Fruit fly (Drosophila melanogaster): Measurements from ENCODE around the gene Ance-2.

Gene Ance-2

dm6 chr2L:13877934-13878580 is 31.1 kb upstream of the Ance-2 start:
- TF ChIP-seq brk (GFP tag; optimal IDR thresholded peaks at IDR 0.05): peak; percentile 55
- no peak for TF ChIP-seq Dif (GFP tag; optimal IDR thresholded peaks at IDR 0.05; ENCODE audit: partially characterized antibody)
- TF ChIP-seq foxo (GFP tag; optimal IDR thresholded peaks at IDR 0.05): no peak
- peak; percentile 21 for TF ChIP-seq sage (GFP tag; optimal IDR thresholded peaks at IDR 0.05)
- no peak for TF ChIP-seq CG9705 (GFP tag; optimal IDR thresholded peaks at IDR 0.05)
- TF ChIP-seq Abd-B (GFP tag; optimal IDR thresholded peaks at IDR 0.05): no peak
- TF ChIP-seq sv (GFP tag; optimal IDR thresholded peaks at IDR 0.05): no peak
- peak; percentile 59 for TF ChIP-seq Vsx2 (GFP tag; optimal IDR thresholded peaks at IDR 0.05; ENCODE audit: partially characterized antibody)

- peak; percentile 3 for TF ChIP-seq rgr (GFP tag; optimal IDR thresholded peaks at IDR 0.05)
- no peak for TF ChIP-seq Jra (GFP tag; optimal IDR thresholded peaks at IDR 0.05)
- TF ChIP-seq pan (optimal IDR thresholded peaks at IDR 0.05): no peak
- TF ChIP-seq h (GFP tag; optimal IDR thresholded peaks at IDR 0.05): peak; percentile 62
- TF ChIP-seq Rel (GFP tag; optimal IDR thresholded peaks at IDR 0.05): no peak
- TF ChIP-seq Rel (tag; optimal IDR thresholded peaks at IDR 0.05): peak; percentile 19
- TF ChIP-seq psq (GFP tag; optimal IDR thresholded peaks at IDR 0.05): no peak
- TF ChIP-seq CG9705 (GFP tag; optimal IDR thresholded peaks at IDR 0.05): no peak
- TF ChIP-seq dmrt93B (GFP tag; optimal IDR thresholded peaks at IDR 0.05): no peak
- no peak for TF ChIP-seq jim (GFP tag; optimal IDR thresholded peaks at IDR 0.05)
- TF ChIP-seq woc (GFP tag; optimal IDR thresholded peaks at IDR 0.05): no peak
- no peak for TF ChIP-seq foxo (GFP tag; optimal IDR thresholded peaks at IDR 0.05)
- no peak for TF ChIP-seq CrebA (GFP tag; optimal IDR thresholded peaks at IDR 0.05; ENCODE audit: borderline replicate concordance)
- no peak for TF ChIP-seq OdsH (GFP tag; optimal IDR thresholded peaks at IDR 0.05)
- no peak for TF ChIP-seq dsf (GFP tag; optimal IDR thresholded peaks at IDR 0.05; ENCODE audit: borderline replicate concordance)
- peak; percentile 80 for TF ChIP-seq Hr83 (GFP tag; optimal IDR thresholded peaks at IDR 0.05; ENCODE audit: poor library complexity, severe bottlenecking)
- TF ChIP-seq GATAd (GFP tag; optimal IDR thresholded peaks at IDR 0.05): no peak
- peak; percentile 34 for TF ChIP-seq Dif (GFP tag; optimal IDR thresholded peaks at IDR 0.05; ENCODE audit: partially characterized antibody)
- TF ChIP-seq dl (GFP tag; optimal IDR thresholded peaks at IDR 0.05; ENCODE audit: insufficient read depth in 1 of 2, partially characterized antibody in 2 of 2): no peak
- TF ChIP-seq fru (GFP tag; optimal IDR thresholded peaks at IDR 0.05): no peak
- TF ChIP-seq CG32264 (GFP tag; optimal IDR thresholded peaks at IDR 0.05): no peak
- peak; percentile 22 for TF ChIP-seq tai (GFP tag; optimal IDR thresholded peaks at IDR 0.05)
- TF ChIP-seq br (GFP tag; optimal IDR thresholded peaks at IDR 0.05): peak; percentile 14
These were observed 30.3 kb upstream of the Ance-2 start for dm6 chr2L:13878801-13879200.

dm6 chr2L:13881387-13881902 is 27.7 kb upstream of the Ance-2 start:
- TF ChIP-seq Rel (GFP tag; optimal IDR thresholded peaks at IDR 0.05) (no peak), Rel (tag; optimal IDR thresholded peaks at IDR 0.05) (peak; percentile 34), woc (GFP tag; optimal IDR thresholded peaks at IDR 0.05) (no peak)

- TF ChIP-seq Hnf4 (GFP tag; optimal IDR thresholded peaks at IDR 0.05): peak; percentile 76
- TF ChIP-seq pan (optimal IDR thresholded peaks at IDR 0.05): no peak
- no peak for TF ChIP-seq Hr78 (GFP tag; optimal IDR thresholded peaks at IDR 0.05)
- peak; percentile 26 for TF ChIP-seq psq (GFP tag; optimal IDR thresholded peaks at IDR 0.05)
- peak; percentile 78 for TF ChIP-seq h (GFP tag; optimal IDR thresholded peaks at IDR 0.05)
- TF ChIP-seq ey (GFP tag; optimal IDR thresholded peaks at IDR 0.05): peak; percentile 4
- no peak for TF ChIP-seq Vsx2 (GFP tag; optimal IDR thresholded peaks at IDR 0.05; ENCODE audit: partially characterized antibody)
- TF ChIP-seq brk (GFP tag; optimal IDR thresholded peaks at IDR 0.05): peak; percentile 48
- peak; percentile 79 for TF ChIP-seq Hr83 (GFP tag; optimal IDR thresholded peaks at IDR 0.05; ENCODE audit: poor library complexity, severe bottlenecking)
- no peak for TF ChIP-seq Dif (GFP tag; optimal IDR thresholded peaks at IDR 0.05; ENCODE audit: partially characterized antibody)
- peak; percentile 44 for TF ChIP-seq CG32264 (GFP tag; optimal IDR thresholded peaks at IDR 0.05)
- peak; percentile 56 for TF ChIP-seq OdsH (GFP tag; optimal IDR thresholded peaks at IDR 0.05)
- TF ChIP-seq dmrt93B (GFP tag; optimal IDR thresholded peaks at IDR 0.05): peak; percentile 26
- TF ChIP-seq dl (GFP tag; optimal IDR thresholded peaks at IDR 0.05; ENCODE audit: insufficient read depth in 1 of 2, partially characterized antibody in 2 of 2): no peak
- TF ChIP-seq N (GFP tag; optimal IDR thresholded peaks at IDR 0.05): no peak
- TF ChIP-seq usp (GFP tag; optimal IDR thresholded peaks at IDR 0.05): no peak
- peak; percentile 29 for TF ChIP-seq Sp1 (GFP tag; optimal IDR thresholded peaks at IDR 0.05)
- no peak for TF ChIP-seq sv (GFP tag; optimal IDR thresholded peaks at IDR 0.05)
- no peak for TF ChIP-seq lola (GFP tag; optimal IDR thresholded peaks at IDR 0.05)
- TF ChIP-seq woc (GFP tag; optimal IDR thresholded peaks at IDR 0.05): no peak
- no peak for TF ChIP-seq sage (GFP tag; optimal IDR thresholded peaks at IDR 0.05)
- peak; percentile 10 for TF ChIP-seq HLH106 (tag; optimal IDR thresholded peaks at IDR 0.05)
- TF ChIP-seq Jra (GFP tag; optimal IDR thresholded peaks at IDR 0.05): peak; percentile 48
- peak; percentile 29 for TF ChIP-seq br (GFP tag; optimal IDR thresholded peaks at IDR 0.05)
- no peak for TF ChIP-seq CrebA (GFP tag; optimal IDR thresholded peaks at IDR 0.05; ENCODE audit: borderline replicate concordance)
- TF ChIP-seq Myc (optimal IDR thresholded peaks at IDR 0.05): no peak
- peak; percentile 22 for TF ChIP-seq dsf (GFP tag; optimal IDR thresholded peaks at IDR 0.05; ENCODE audit: borderline replicate concordance)
- peak; percentile 54 for TF ChIP-seq tai (GFP tag; optimal IDR thresholded peaks at IDR 0.05)
- TF ChIP-seq GATAd (GFP tag; optimal IDR thresholded peaks at IDR 0.05): peak; percentile 10
- no peak for TF ChIP-seq jim (GFP tag; optimal IDR thresholded peaks at IDR 0.05)
- no peak for TF ChIP-seq Mio (GFP tag; optimal IDR thresholded peaks at IDR 0.05)
- TF ChIP-seq rgr (GFP tag; optimal IDR thresholded peaks at IDR 0.05): peak; percentile 80
- TF ChIP-seq fru (GFP tag; optimal IDR thresholded peaks at IDR 0.05): no peak
- no peak for TF ChIP-seq Dfd (GFP tag; optimal IDR thresholded peaks at IDR 0.05)
- TF ChIP-seq CG9705 (GFP tag; optimal IDR thresholded peaks at IDR 0.05): peak; percentile 22
These were observed 27.2 kb upstream of the Ance-2 start for dm6 chr2L:13881939-13882338.
